Worm (Caenorhabditis elegans) whole organism, L4 larva: ENCODE results near the gene F20G2.3.

Source experiments
- ZK546.5 ChIP-seq, 2 experiments: sonication (generic microtip); optimal IDR thresholded peaks; 2 replicates each; lab custom pipeline; 2017; ENCODE audit warnings: missing biosample characterization in 2 of 2, missing genetic modification characterization in 2 of 2
- aha-1 ChIP-seq: fragments of 150-350 bp; peaks from one replicate; lab custom pipeline; 2014; ENCODE audit warnings: missing biosample characterization, missing genetic modification characterization
- ama-1 ChIP-seq: fragments of 150-350 bp; optimal IDR thresholded peaks from 2 replicates; lab custom pipeline; 2014; ENCODE audit warnings: inconsistent platforms, mixed read lengths
- daf-12 ChIP-seq: fragments of 150-350 bp; optimal IDR thresholded peaks from 2 replicates; lab custom pipeline; 2014; ENCODE audit warnings: missing biosample characterization, missing genetic modification reagents, missing genetic modification characterization
- lin-39 ChIP-seq: fragments of 150-350 bp; optimal IDR thresholded peaks from 2 replicates; lab custom pipeline; 2014; ENCODE audit warnings: missing biosample characterization, missing genetic modification reagents, missing genetic modification characterization
- mdl-1 ChIP-seq, 2 experiments: fragments of 150-350 bp in 1 of 2; sonication (generic microtip) in 1 of 2; optimal IDR thresholded peaks; 2 replicates each; lab custom pipeline; 2014 to 2017; ENCODE audit warnings: missing biosample characterization in 2 of 2, missing genetic modification characterization in 2 of 2
- mep-1 ChIP-seq: fragments of 150-350 bp; sonication (generic microtip); optimal IDR thresholded peaks from 3 replicates; lab custom pipeline; 2014; ENCODE audit warnings: missing biosample characterization, missing genetic modification characterization
- nhr-28 ChIP-seq: fragments of 150-350 bp; optimal IDR thresholded peaks from 2 replicates; lab custom pipeline; 2014; ENCODE audit warnings: missing biosample characterization, missing genetic modification characterization
- pha-4 ChIP-seq, 2 experiments: fragments of 150-350 bp in 1 of 2; fragments of 200-800 bp in 1 of 2; sonication (Bioruptor generic) in 1 of 2; IDR thresholded peaks in 1 of 2; optimal IDR thresholded peaks in 1 of 2; 2 replicates each; pipeline versions ENCODE4 v1.3.6 to Lab custom; 2014 to 2022; ENCODE audit warnings: missing genetic modification characterization in 2 of 2, missing genetic modification reagents in 2 of 2, missing biosample characterization in 1 of 2, missing compliant biosample characterization in 1 of 2
- spr-3 ChIP-seq: fragments of 200-800 bp; sonication (Bioruptor generic); optimal IDR thresholded peaks from 2 replicates; lab custom pipeline; 2018; ENCODE audit warnings: mild to moderate bottlenecking, missing genetic modification characterization, missing compliant biosample characterization
- vab-7 ChIP-seq: fragments of 200-800 bp; sonication (Bioruptor generic); IDR thresholded peaks from 2 replicates; pipeline ENCODE4 v1.3.6; 2022; ENCODE audit warnings: missing genetic modification reagents, missing genetic modification characterization, missing compliant biosample characterization

DNA sequence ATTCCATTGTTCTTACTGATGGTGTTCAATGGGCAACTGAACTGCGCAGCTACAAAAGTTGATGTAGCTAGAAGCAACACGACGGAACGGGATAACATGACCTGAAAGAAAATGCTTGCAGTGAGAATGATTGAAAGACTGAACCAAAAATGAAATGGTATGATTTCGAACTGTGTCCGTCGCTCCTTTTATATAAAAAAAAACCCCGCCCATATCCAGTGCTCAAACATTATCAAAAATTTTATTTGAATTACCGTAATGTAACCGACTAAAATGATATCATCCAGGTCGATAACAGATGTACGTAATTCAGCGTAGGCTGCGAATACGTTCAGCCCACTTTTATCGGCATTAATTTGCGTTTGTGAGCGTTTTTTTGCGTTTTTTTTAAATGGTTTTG lies 29.9 kb downstream of the F20G2.3 start, which contains the start of gene irg-5:
- TF ChIP-seq lin-39, result no peak
- no peak for TF ChIP-seq daf-12 (tag; lab: Kevin White, UChicago)
- TF ChIP-seq mep-1, result no peak
- no peak for TF ChIP-seq mdl-1 (tag; optimal IDR thresholded peaks at IDR 0.05; lab: Kevin White, UChicago)
- TF ChIP-seq aha-1 (tag; lab: Kevin White, UChicago), result no peak
- TF ChIP-seq spr-3 (GFP tag; lab: Kevin White, UChicago), result no peak
- no peak for TF ChIP-seq nhr-28 (tag; lab: Kevin White, UChicago)
- TF ChIP-seq ama-1 (lab: Kevin White, UChicago), result no peak
- TF ChIP-seq pha-4 (GFP tag; IDR thresholded peaks at IDR 0.05; lab: Robert Waterston, UW), result no peak
- TF ChIP-seq pha-4 (tag; optimal IDR thresholded peaks at IDR 0.05; lab: Kevin White, UChicago), result no peak
- TF ChIP-seq ZK546.5 (tag; optimal IDR thresholded peaks at IDR 0.05; lab: Kevin White, UChicago), result no peak
- TF ChIP-seq vab-7 (GFP tag; lab: Robert Waterston, UW), result no peak
